Comparison of ENCODE assay signal across 1 fruit fly cellular context in genomic region chr2L:13018992-13019484, dm6.
TF ChIP-seq lines count a peak whose summit lies in the region.

TSS of gene Ube4B (minus strand) at chr2L:13019434.

TF ChIP-seq in whole organism, embryonic, 481 proteins besides CTCF, POLR2A, EP300 and RAD21 (continued from another document and continues in another):
- TF ChIP-seq CG11398 (GFP tag; optimal IDR thresholded peaks at IDR 0.05; lab: Kevin White, UChicago) (peak; percentile 47), BtbVII (GFP tag; optimal IDR thresholded peaks at IDR 0.05; lab: Kevin White, UChicago) (no peak), luna (GFP tag; optimal IDR thresholded peaks at IDR 0.05; lab: Kevin White, UChicago) (peak; percentile 18), Awh (GFP tag; IDR thresholded peaks at IDR 0.05; lab: Robert Waterston, UW) (no peak), CG9609 (GFP tag; optimal IDR thresholded peaks at IDR 0.05; lab: Kevin White, UChicago) (peak; percentile 68), yki (optimal IDR thresholded peaks at IDR 0.05; lab: Kevin White, UChicago) (no peak), wor (GFP tag; IDR thresholded peaks at IDR 0.05; lab: Robert Waterston, UW) (no peak), ato (GFP tag; IDR thresholded peaks at IDR 0.05; lab: Robert Waterston, UW; ENCODE audit: partially characterized antibody) (peak; percentile 86), unc-4 (GFP tag; IDR thresholded peaks at IDR 0.05; lab: Robert Waterston, UW; ENCODE audit: partially characterized antibody) (peak; percentile 83), gro (GFP tag; optimal IDR thresholded peaks at IDR 0.05; lab: Kevin White, UChicago) (peak; percentile 87), oc (tag; optimal IDR thresholded peaks at IDR 0.05; lab: Kevin White, UChicago) (no peak), cas (GFP tag; IDR thresholded peaks at IDR 0.05; lab: Robert Waterston, UW) (0 out of 2 replicates have a peak, but pooled peaks have one; percentile 43), CG9797 (GFP tag; optimal IDR thresholded peaks at IDR 0.05; lab: Kevin White, UChicago) (peak; percentile 95), lilli (GFP tag; optimal IDR thresholded peaks at IDR 0.05; lab: Kevin White, UChicago) (peak; percentile 85), slp2 (GFP tag; optimal IDR thresholded peaks at IDR 0.05; lab: Kevin White, UChicago) (peak; percentile 17), CG9932 (GFP tag; IDR thresholded peaks at IDR 0.05; lab: Robert Waterston, UW) (peak; percentile 97), CG16813 (GFP tag; IDR thresholded peaks at IDR 0.05; lab: Robert Waterston, UW; ENCODE audit: partially characterized antibody) (peak; percentile 89), Camta (GFP tag; optimal IDR thresholded peaks at IDR 0.05; lab: Kevin White, UChicago) (peak; percentile 36), Ada2b (GFP tag; IDR thresholded peaks at IDR 0.05; lab: Robert Waterston, UW) (peak; percentile 62), Rx (GFP tag; IDR thresholded peaks at IDR 0.05; lab: Robert Waterston, UW) (peak; percentile 53; the same call in 1 of the 2 replicates), CG18619 (GFP tag; optimal IDR thresholded peaks at IDR 0.05; lab: Kevin White, UChicago) (peak; percentile 41), Sin3A (optimal IDR thresholded peaks at IDR 0.05; lab: Kevin White, UChicago) (peak; percentile 62), zfh1 (GFP tag; IDR thresholded peaks at IDR 0.05; lab: Robert Waterston, UW) (peak; percentile 64), CG4730 (GFP tag; IDR thresholded peaks at IDR 0.05; lab: Robert Waterston, UW) (0 out of 2 replicates have a peak, but pooled peaks have one; percentile 12), E2f2 (GFP tag; IDR thresholded peaks at IDR 0.05; lab: Robert Waterston, UW) (peak; percentile 75), br (optimal IDR thresholded peaks at IDR 0.05; lab: Kevin White, UChicago) (no peak), CG3838 (GFP tag; optimal IDR thresholded peaks at IDR 0.05; lab: Kevin White, UChicago) (peak; percentile 53), maf-S (GFP tag; optimal IDR thresholded peaks at IDR 0.05; lab: Kevin White, UChicago) (peak; percentile 52), CG8944 (GFP tag; optimal IDR thresholded peaks at IDR 0.05; lab: Kevin White, UChicago) (peak; percentile 75), crp (GFP tag; optimal IDR thresholded peaks at IDR 0.05; lab: Kevin White, UChicago) (peak in 1 of 2 experiments; percentile 8), ara (GFP tag; IDR thresholded peaks at IDR 0.05; lab: Robert Waterston, UW) (peak; percentile 62), CG9876 (GFP tag; optimal IDR thresholded peaks at IDR 0.05; lab: Kevin White, UChicago) (peak; percentile 48), ems (GFP tag; optimal IDR thresholded peaks at IDR 0.05; lab: Kevin White, UChicago) (peak; percentile 67), emc (GFP tag; optimal IDR thresholded peaks at IDR 0.05; lab: Kevin White, UChicago) (peak; percentile 24), CG11456 (GFP tag; IDR thresholded peaks at IDR 0.05; lab: Robert Waterston, UW) (peak; percentile 82; the same call in 2 of the 3 replicates), unpg (GFP tag; optimal IDR thresholded peaks at IDR 0.05; lab: Kevin White, UChicago) (no peak), Xrp1 (GFP tag; IDR thresholded peaks at IDR 0.05; lab: Robert Waterston, UW) (peak; percentile 63; the same call in 1 of the 2 replicates), Mes4 (GFP tag; optimal IDR thresholded peaks at IDR 0.05; lab: Kevin White, UChicago) (peak; percentile 61), tap (tag; optimal IDR thresholded peaks at IDR 0.05; lab: Kevin White, UChicago) (no peak), toy (GFP tag; IDR thresholded peaks at IDR 0.05; lab: Robert Waterston, UW) (no peak), vnd (GFP tag; IDR thresholded peaks at IDR 0.05; lab: Robert Waterston, UW; ENCODE audit: partially characterized antibody) (peak; percentile 76), vvl (GFP tag; IDR thresholded peaks at IDR 0.05; lab: Robert Waterston, UW) (peak; percentile 88), Gug (GFP tag; IDR thresholded peaks at IDR 0.05; lab: Robert Waterston, UW) (peak; percentile 58; the same call in 1 of the 4 replicates), Myb (GFP tag; optimal IDR thresholded peaks at IDR 0.05; lab: Kevin White, UChicago) (peak; percentile 84), CG16815 (GFP tag; optimal IDR thresholded peaks at IDR 0.05; lab: Kevin White, UChicago) (no peak), CG9215 (GFP tag; IDR thresholded peaks at IDR 0.05; lab: Robert Waterston, UW) (peak; percentile 61), chm (GFP tag; IDR thresholded peaks at IDR 0.05; lab: Robert Waterston, UW) (0 out of 2 replicates have a peak, but pooled peaks have one; percentile 50), Oli (tag; optimal IDR thresholded peaks at IDR 0.05; lab: Kevin White, UChicago) (peak; percentile 31), crc (GFP tag; optimal IDR thresholded peaks at IDR 0.05; lab: Kevin White, UChicago) (peak; percentile 45), slou (GFP tag; optimal IDR thresholded peaks at IDR 0.05; lab: Kevin White, UChicago) (no peak), Hsf (GFP tag; optimal IDR thresholded peaks at IDR 0.05; lab: Kevin White, UChicago) (peak; percentile 79), sens (GFP tag; lab: Kevin White, UChicago) (peak; percentile 91), CG14710 (tag; optimal IDR thresholded peaks at IDR 0.05; lab: Kevin White, UChicago) (peak; percentile 97), Dad (GFP tag; optimal IDR thresholded peaks at IDR 0.05; lab: Kevin White, UChicago) (peak; percentile 66), Lhr (GFP tag; optimal IDR thresholded peaks at IDR 0.05; lab: Kevin White, UChicago) (peak; percentile 64), CG4617 (GFP tag; optimal IDR thresholded peaks at IDR 0.05; lab: Kevin White, UChicago; ENCODE audit: borderline replicate concordance) (peak; percentile 98), NC2β (GFP tag; optimal IDR thresholded peaks at IDR 0.05; lab: Kevin White, UChicago) (peak; percentile 52), NfI (GFP tag; optimal IDR thresholded peaks at IDR 0.05; lab: Kevin White, UChicago) (peak; percentile 61), da (GFP tag; optimal IDR thresholded peaks at IDR 0.05; lab: Kevin White, UChicago) (peak; percentile 40), HLH54F (GFP tag; optimal IDR thresholded peaks at IDR 0.05; lab: Kevin White, UChicago) (peak; percentile 76), fru (optimal IDR thresholded peaks at IDR 0.05; lab: Kevin White, UChicago) (no peak), grau (tag; optimal IDR thresholded peaks at IDR 0.05; lab: Kevin White, UChicago) (no peak), NC2α (GFP tag; optimal IDR thresholded peaks at IDR 0.05; lab: Kevin White, UChicago) (peak; percentile 55), CG18764 (GFP tag; optimal IDR thresholded peaks at IDR 0.05; lab: Kevin White, UChicago) (no peak), Dip3 (GFP tag; optimal IDR thresholded peaks at IDR 0.05; lab: Kevin White, UChicago) (peak; percentile 49), Xbp1 (GFP tag; optimal IDR thresholded peaks at IDR 0.05; lab: Kevin White, UChicago) (peak; percentile 80), CG13424 (tag; optimal IDR thresholded peaks at IDR 0.05; lab: Kevin White, UChicago) (peak; percentile 70), tgo (GFP tag; IDR thresholded peaks at IDR 0.05; lab: Robert Waterston, UW) (peak; percentile 48), Elba2 (GFP tag; optimal IDR thresholded peaks at IDR 0.05; lab: Kevin White, UChicago) (peak; percentile 51), Med (GFP tag; lab: Kevin White, UChicago) (peak; percentile 97), en (GFP tag; optimal IDR thresholded peaks at IDR 0.05; lab: Kevin White, UChicago) (peak; percentile 30), lmd (GFP tag; IDR thresholded peaks at IDR 0.05; lab: Robert Waterston, UW) (peak; percentile 67), CG6689 (GFP tag; IDR thresholded peaks at IDR 0.05; lab: Robert Waterston, UW) (peak; percentile 55), Mrtf (GFP tag; IDR thresholded peaks at IDR 0.05; lab: Robert Waterston, UW) (peak; percentile 56; the same call in 1 of the 3 replicates), Drgx (GFP tag; IDR thresholded peaks at IDR 0.05; lab: Robert Waterston, UW) (peak; percentile 57; the same call in 1 of the 2 replicates), CG2120 (GFP tag; optimal IDR thresholded peaks at IDR 0.05; lab: Kevin White, UChicago) (peak; percentile 91), jumu (GFP tag; optimal IDR thresholded peaks at IDR 0.05; lab: Kevin White, UChicago) (peak; percentile 78), CG2116 (GFP tag; optimal IDR thresholded peaks at IDR 0.05; lab: Kevin White, UChicago) (peak; percentile 64), onecut (GFP tag; IDR thresholded peaks at IDR 0.05; lab: Robert Waterston, UW) (peak; percentile 56), rib (GFP tag; IDR thresholded peaks at IDR 0.05; lab: Robert Waterston, UW) (peak; percentile 52; the same call in 1 of the 2 replicates), sob (GFP tag; IDR thresholded peaks at IDR 0.05; lab: Robert Waterston, UW) (peak; percentile 78), CHES-1-like (GFP tag; optimal IDR thresholded peaks at IDR 0.05; lab: Kevin White, UChicago) (peak; percentile 92), H15 (GFP tag; IDR thresholded peaks at IDR 0.05; lab: Robert Waterston, UW) (peak; percentile 44; the same call in 1 of the 3 replicates), CG6272 (GFP tag; IDR thresholded peaks at IDR 0.05; lab: Robert Waterston, UW) (peak; percentile 62; the same call in 1 of the 2 replicates), gfzf (GFP tag; optimal IDR thresholded peaks at IDR 0.05; lab: Kevin White, UChicago) (peak; percentile 93), CG11695 (GFP tag; IDR thresholded peaks at IDR 0.05; lab: Robert Waterston, UW) (0 out of 3 replicates have a peak, but pooled peaks have one; percentile 12), az2 (GFP tag; optimal IDR thresholded peaks at IDR 0.05; lab: Kevin White, UChicago) (peak; percentile 56), chinmo (GFP tag; IDR thresholded peaks at IDR 0.05; lab: Robert Waterston, UW; ENCODE audit: partially characterized antibody) (peak; percentile 40; the same call in 1 of the 4 replicates), CG1792 (GFP tag; optimal IDR thresholded peaks at IDR 0.05; lab: Kevin White, UChicago) (peak; percentile 7), Mad (GFP tag; optimal IDR thresholded peaks at IDR 0.05; lab: Kevin White, UChicago) (peak; percentile 63), CG1602 (GFP tag; optimal IDR thresholded peaks at IDR 0.05; lab: Kevin White, UChicago) (peak; percentile 47), al (GFP tag; IDR thresholded peaks at IDR 0.05; lab: Robert Waterston, UW) (peak; percentile 62; the same call in 1 of the 2 replicates), vfl (GFP tag; optimal IDR thresholded peaks at IDR 0.05; lab: Kevin White, UChicago) (peak; percentile 52), pnt (GFP tag; optimal IDR thresholded peaks at IDR 0.05; lab: Kevin White, UChicago) (peak; percentile 57), Spps (tag; optimal IDR thresholded peaks at IDR 0.05; lab: Kevin White, UChicago) (peak; percentile 0), CG12659 (GFP tag; optimal IDR thresholded peaks at IDR 0.05; lab: Kevin White, UChicago) (peak; percentile 88), lbe (GFP tag; optimal IDR thresholded peaks at IDR 0.05; lab: Kevin White, UChicago) (no peak), CG10565 (GFP tag; optimal IDR thresholded peaks at IDR 0.05; lab: Kevin White, UChicago) (no peak), CG42726 (GFP tag; IDR thresholded peaks at IDR 0.05; lab: Robert Waterston, UW; ENCODE audit: partially characterized antibody) (peak; percentile 92), sim (GFP tag; IDR thresholded peaks at IDR 0.05; lab: Robert Waterston, UW) (no peak), pita (GFP tag; optimal IDR thresholded peaks at IDR 0.05; lab: Kevin White, UChicago) (no peak), Meics (GFP tag; optimal IDR thresholded peaks at IDR 0.05; lab: Kevin White, UChicago) (no peak), mam (GFP tag; optimal IDR thresholded peaks at IDR 0.05; lab: Kevin White, UChicago) (peak; percentile 81), Scr (GFP tag; IDR thresholded peaks at IDR 0.05; lab: Robert Waterston, UW; ENCODE audit: partially characterized antibody) (peak; percentile 84), peb (GFP tag; IDR thresholded peaks at IDR 0.05; lab: Robert Waterston, UW) (0 out of 2 replicates have a peak, but pooled peaks have one; percentile 7), CG31224 (GFP tag; IDR thresholded peaks at IDR 0.05; lab: Robert Waterston, UW) (peak; percentile 28; the same call in 1 of the 2 replicates), CG7786 (GFP tag; optimal IDR thresholded peaks at IDR 0.05; lab: Kevin White, UChicago) (peak; percentile 73), Pdp1 (GFP tag; optimal IDR thresholded peaks at IDR 0.05; lab: Kevin White, UChicago) (peak; percentile 62 to 72), CG10959 (GFP tag; IDR thresholded peaks at IDR 0.05; lab: Robert Waterston, UW) (peak; percentile 99), row (GFP tag; IDR thresholded peaks at IDR 0.05; lab: Robert Waterston, UW) (peak; percentile 97), Trl (optimal IDR thresholded peaks at IDR 0.05; lab: Kevin White, UChicago) (no peak), Trl (GFP tag; optimal IDR thresholded peaks at IDR 0.05; lab: Kevin White, UChicago) (peak; percentile 61), CG15514 (GFP tag; optimal IDR thresholded peaks at IDR 0.05; lab: Kevin White, UChicago) (peak; percentile 78), scrt (GFP tag; optimal IDR thresholded peaks at IDR 0.05; lab: Kevin White, UChicago) (no peak), Aef1 (GFP tag; IDR thresholded peaks at IDR 0.05; lab: Robert Waterston, UW) (peak; percentile 58; the same call in 1 of the 3 replicates), CG9727 (GFP tag; optimal IDR thresholded peaks at IDR 0.05; lab: Kevin White, UChicago) (peak; percentile 61), ssp (GFP tag; IDR thresholded peaks at IDR 0.05; lab: Robert Waterston, UW) (peak; percentile 41; the same call in 1 of the 2 replicates), CG7271 (tag; optimal IDR thresholded peaks at IDR 0.05; lab: Kevin White, UChicago) (no peak), ATbp (GFP tag; optimal IDR thresholded peaks at IDR 0.05; lab: Kevin White, UChicago) (no peak), amos (GFP tag; IDR thresholded peaks at IDR 0.05; lab: Robert Waterston, UW; ENCODE audit: partially characterized antibody) (peak; percentile 90), zen (tag; optimal IDR thresholded peaks at IDR 0.05; lab: Kevin White, UChicago) (peak; percentile 59), wdn (GFP tag; IDR thresholded peaks at IDR 0.05; lab: Robert Waterston, UW) (0 out of 2 replicates have a peak, but pooled peaks have one; percentile 29), lab (GFP tag; optimal IDR thresholded peaks at IDR 0.05; lab: Kevin White, UChicago) (no peak), twi (tag; optimal IDR thresholded peaks at IDR 0.05; lab: Kevin White, UChicago) (no peak), esg (GFP tag; conservative IDR thresholded peaks at IDR 0.05; lab: Robert Waterston, UW) (peak; percentile 26; the same call in 1 of the 2 replicates), dati (GFP tag; IDR thresholded peaks at IDR 0.05; lab: Robert Waterston, UW) (no peak), Abd-B (GFP tag; optimal IDR thresholded peaks at IDR 0.05; lab: Kevin White, UChicago) (peak; percentile 41)
